Fruit fly (Drosophila melanogaster): Measurements from ENCODE around the gene TTLL5.

The TTLL5 gene

dm6 chr3R:25122736-25123211, at the start of gene TTLL5, which contains the start of gene CG31510:
Gene TTLL5, minus strand, starts transcription at chr3R:25122920.
Gene CG31510, minus strand, starts transcription at chr3R:25122920.
- TF ChIP-seq cic (GFP tag; optimal IDR thresholded peaks at IDR 0.05) (no peak), bab1 (GFP tag; optimal IDR thresholded peaks at IDR 0.05) (peak; percentile 37)

DNA sequence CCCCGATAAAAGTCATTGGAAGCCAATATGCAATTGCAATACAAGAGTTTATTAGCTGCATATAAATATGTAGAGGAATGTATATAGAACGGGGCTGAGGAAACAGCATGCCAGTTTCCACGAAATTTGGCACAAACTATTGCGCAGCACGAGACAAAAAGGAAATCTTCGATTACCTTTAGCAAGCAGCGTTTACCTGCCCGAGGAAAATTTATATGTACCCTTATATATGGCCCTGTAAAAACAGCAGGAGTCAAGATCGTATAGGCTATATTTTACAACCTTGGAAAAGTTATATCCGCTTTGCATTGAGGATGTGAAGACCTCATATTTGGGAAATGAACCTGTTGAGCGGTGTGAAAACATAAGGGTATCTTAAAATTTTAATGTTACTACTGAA, 49.6 kb upstream of the TTLL5 start:
- TF ChIP-seq CG33017 (tag; optimal IDR thresholded peaks at IDR 0.05) (no peak), CG7101 (tag; optimal IDR thresholded peaks at IDR 0.05) (no peak), pad (GFP tag; optimal IDR thresholded peaks at IDR 0.05) (no peak), CG5204 (GFP tag; optimal IDR thresholded peaks at IDR 0.05) (no peak), toe (GFP tag; optimal IDR thresholded peaks at IDR 0.05) (no peak), CG14711 (tag; optimal IDR thresholded peaks at IDR 0.05) (no peak), Crg-1 (GFP tag; optimal IDR thresholded peaks at IDR 0.05) (no peak), bab1 (GFP tag; optimal IDR thresholded peaks at IDR 0.05) (no peak), Mnt (GFP tag; optimal IDR thresholded peaks at IDR 0.05) (no peak), ovo (GFP tag; optimal IDR thresholded peaks at IDR 0.05) (no peak)

dm6 chr3R:25168259-25168972, 45.7 kb upstream of the TTLL5 start:
- TF ChIP-seq Hr96 (GFP tag; optimal IDR thresholded peaks at IDR 0.05) (no peak), Crg-1 (GFP tag; optimal IDR thresholded peaks at IDR 0.05) (no peak)

DNA sequence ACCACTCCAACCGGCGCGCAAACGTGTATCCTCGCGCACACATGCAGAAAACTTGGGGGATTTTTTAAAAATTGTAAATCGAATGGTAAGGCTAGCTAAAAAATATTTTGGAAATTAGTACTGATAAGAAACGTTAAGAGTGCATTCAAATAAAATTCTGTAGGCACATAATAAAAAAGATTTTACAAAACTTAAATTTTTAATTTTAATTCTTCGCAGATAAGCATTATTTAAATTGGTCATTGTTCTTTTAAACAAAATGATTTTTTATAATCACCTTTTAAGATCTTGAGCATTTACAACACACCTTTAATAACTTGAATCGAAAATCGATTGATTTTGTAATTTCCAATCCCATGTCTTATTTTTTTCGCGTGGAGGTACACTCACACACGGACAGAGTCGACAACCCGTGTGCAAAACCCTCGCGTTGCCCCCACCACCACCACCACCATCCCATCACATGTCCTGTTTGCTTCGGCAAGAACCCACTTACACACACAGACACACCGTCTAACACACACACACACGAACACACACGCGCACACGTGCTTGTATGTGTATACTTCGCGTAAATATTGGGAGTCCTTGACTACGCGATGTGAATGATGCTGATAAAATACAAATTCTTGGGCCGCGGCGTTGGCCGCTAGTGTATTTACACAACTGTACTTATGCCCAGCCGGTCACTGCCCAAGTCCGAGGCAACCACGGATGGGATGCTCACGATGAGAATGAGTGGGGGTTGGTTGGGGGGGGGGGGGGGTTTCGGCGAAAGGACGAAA, 44.9 kb upstream of the TTLL5 start:
- TF ChIP-seq Mnt (GFP tag; optimal IDR thresholded peaks at IDR 0.05) (no peak), Hr96 (GFP tag; optimal IDR thresholded peaks at IDR 0.05) (no peak), CG1620 (GFP tag; optimal IDR thresholded peaks at IDR 0.05) (no peak), CG7101 (tag; optimal IDR thresholded peaks at IDR 0.05) (no peak), tj (GFP tag; optimal IDR thresholded peaks at IDR 0.05) (no peak), CG5204 (GFP tag; optimal IDR thresholded peaks at IDR 0.05) (no peak), Crg-1 (GFP tag; optimal IDR thresholded peaks at IDR 0.05) (no peak), CG11617 (GFP tag; optimal IDR thresholded peaks at IDR 0.05) (no peak), ovo (GFP tag; optimal IDR thresholded peaks at IDR 0.05) (no peak), Clk (GFP tag; optimal IDR thresholded peaks at IDR 0.05) (no peak), CG33017 (tag; optimal IDR thresholded peaks at IDR 0.05) (no peak), cnc (optimal IDR thresholded peaks at IDR 0.05) (no peak), bab1 (GFP tag; optimal IDR thresholded peaks at IDR 0.05) (no peak), pad (GFP tag; optimal IDR thresholded peaks at IDR 0.05) (no peak), CG7045 (GFP tag; optimal IDR thresholded peaks at IDR 0.05) (no peak), toe (GFP tag; optimal IDR thresholded peaks at IDR 0.05) (no peak), cic (GFP tag; optimal IDR thresholded peaks at IDR 0.05) (no peak), kay (GFP tag; ENCODE audit: borderline replicate concordance) (no peak)

- TF ChIP-seq tj (GFP tag; optimal IDR thresholded peaks at IDR 0.05) (no peak), ovo (GFP tag; optimal IDR thresholded peaks at IDR 0.05) (no peak), CG1620 (GFP tag; optimal IDR thresholded peaks at IDR 0.05) (no peak), CG7101 (tag; optimal IDR thresholded peaks at IDR 0.05) (no peak), CG14711 (tag; optimal IDR thresholded peaks at IDR 0.05) (no peak), CG7045 (GFP tag; optimal IDR thresholded peaks at IDR 0.05) (no peak), CG12768 (GFP tag; optimal IDR thresholded peaks at IDR 0.05) (no peak), CG5204 (GFP tag; optimal IDR thresholded peaks at IDR 0.05) (no peak), cnc (optimal IDR thresholded peaks at IDR 0.05) (no peak), toe (GFP tag; optimal IDR thresholded peaks at IDR 0.05) (no peak), bab1 (GFP tag; optimal IDR thresholded peaks at IDR 0.05) (no peak), kay (GFP tag; ENCODE audit: borderline replicate concordance) (no peak), Crg-1 (GFP tag; optimal IDR thresholded peaks at IDR 0.05) (no peak), Hr96 (GFP tag; optimal IDR thresholded peaks at IDR 0.05) (no peak), Mnt (GFP tag; optimal IDR thresholded peaks at IDR 0.05) (no peak), CG11617 (GFP tag; optimal IDR thresholded peaks at IDR 0.05) (no peak), Clk (GFP tag; optimal IDR thresholded peaks at IDR 0.05) (no peak), pad (GFP tag; optimal IDR thresholded peaks at IDR 0.05) (no peak), CG33017 (tag; optimal IDR thresholded peaks at IDR 0.05) (no peak), cic (GFP tag; optimal IDR thresholded peaks at IDR 0.05) (no peak)
These were observed 44.1 kb upstream of the TTLL5 start for dm6 chr3R:25166788-25167187.

- TF ChIP-seq CG11617 (GFP tag; optimal IDR thresholded peaks at IDR 0.05): no peak
- no peak for TF ChIP-seq CG12768 (GFP tag; optimal IDR thresholded peaks at IDR 0.05)
- TF ChIP-seq CG7101 (tag; optimal IDR thresholded peaks at IDR 0.05): no peak
- TF ChIP-seq cic (GFP tag; optimal IDR thresholded peaks at IDR 0.05): no peak
- TF ChIP-seq kay (GFP tag; ENCODE audit: borderline replicate concordance): no peak
- TF ChIP-seq Clk (GFP tag; optimal IDR thresholded peaks at IDR 0.05): no peak
- TF ChIP-seq CG33017 (tag; optimal IDR thresholded peaks at IDR 0.05): no peak
- TF ChIP-seq tj (GFP tag; optimal IDR thresholded peaks at IDR 0.05): no peak
- no peak for TF ChIP-seq CG5204 (GFP tag; optimal IDR thresholded peaks at IDR 0.05)
- no peak for TF ChIP-seq bab1 (GFP tag; optimal IDR thresholded peaks at IDR 0.05)
- no peak for TF ChIP-seq Hr96 (GFP tag; optimal IDR thresholded peaks at IDR 0.05)
- TF ChIP-seq toe (GFP tag; optimal IDR thresholded peaks at IDR 0.05): no peak
These were observed 38.8 kb upstream of the TTLL5 start for dm6 chr3R:25161520-25161919.
